Fruit fly (Drosophila melanogaster) whole organism, wandering third instar larva: ENCODE data around the gene CG9626.

Experiments used
- Dfd ChIP-seq: fragments of >200 bp; optimal IDR thresholded peaks from 2 replicates; lab custom pipeline; 2017; ENCODE audit warnings: missing biosample characterization, missing genetic modification characterization
- GATAd ChIP-seq: sonication (Bioruptor generic); optimal IDR thresholded peaks from 2 replicates; lab custom pipeline; 2016; ENCODE audit warnings: missing biosample characterization, missing genetic modification characterization
- Hr78 ChIP-seq: fragments of >200 bp; optimal IDR thresholded peaks from 2 replicates; lab custom pipeline; 2017; ENCODE audit warnings: missing biosample characterization, missing genetic modification characterization
- Hr83 ChIP-seq: fragments of 200-300 bp; sonication (Bioruptor generic); optimal IDR thresholded peaks from 2 replicates; lab custom pipeline; 2016; ENCODE audit warnings: missing biosample characterization, mild to moderate bottlenecking, missing genetic modification characterization, moderate library complexity; ENCODE audit not compliant: poor library complexity, severe bottlenecking
- Jra ChIP-seq: sonication (Bioruptor generic); optimal IDR thresholded peaks from 2 replicates; lab custom pipeline; 2016; ENCODE audit warnings: missing biosample characterization, missing genetic modification characterization
- OdsH ChIP-seq: fragments of 200-800 bp; sonication (Bioruptor generic); optimal IDR thresholded peaks from 2 replicates; lab custom pipeline; 2016; ENCODE audit warnings: missing biosample characterization, mild to moderate bottlenecking, missing genetic modification characterization
- Vsx2 ChIP-seq: fragments of 200-300, 225-300 bp; sonication (Bioruptor generic); optimal IDR thresholded peaks from 2 replicates; lab custom pipeline; 2018; ENCODE audit warnings: missing biosample characterization, missing genetic modification characterization; ENCODE audit not compliant: partially characterized antibody
- ey ChIP-seq: fragments of 200-800 bp; sonication (Bioruptor generic); optimal IDR thresholded peaks from 2 replicates; lab custom pipeline; 2016; ENCODE audit warnings: missing biosample characterization, missing genetic modification characterization
- pan ChIP-seq: fragments of >200 bp; optimal IDR thresholded peaks from 2 replicates; lab custom pipeline; 2017
- sage ChIP-seq: fragments of 200-800 bp; sonication (Bioruptor generic); optimal IDR thresholded peaks from 2 replicates; lab custom pipeline; 2016; ENCODE audit warnings: missing biosample characterization, mild to moderate bottlenecking, missing genetic modification characterization
- tai ChIP-seq: sonication (Bioruptor generic); optimal IDR thresholded peaks from 2 replicates; lab custom pipeline; 2016; ENCODE audit warnings: missing biosample characterization, missing genetic modification characterization
- woc ChIP-seq: sonication (Bioruptor generic); optimal IDR thresholded peaks from 2 replicates; lab custom pipeline; 2016; ENCODE audit warnings: missing biosample characterization, mild to moderate bottlenecking, missing genetic modification characterization

Gene CG9626

DNA sequence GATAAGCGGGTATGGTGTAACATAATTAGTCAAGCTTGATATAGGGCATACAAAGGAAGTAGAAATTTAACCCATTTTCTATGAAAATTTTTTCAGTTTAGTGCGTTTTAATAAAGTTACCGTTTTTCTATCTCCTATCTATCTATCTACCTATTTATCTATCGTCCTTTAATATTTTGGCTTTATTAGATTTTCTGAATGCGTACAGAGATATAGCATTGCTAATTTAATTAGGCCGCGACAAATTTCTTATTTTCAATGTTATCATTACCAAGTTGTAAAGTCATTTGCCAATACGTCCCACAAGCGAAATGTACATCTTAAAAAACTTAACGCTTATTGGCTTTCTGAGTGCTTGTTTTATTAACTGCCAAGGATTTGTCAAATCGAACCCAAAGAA, 52.6 kb downstream of the CG9626 start, which contains the start of gene CG15864:
CG15864 (plus strand) TSS at position 301 of the 400 bp plus-strand sequence.
- TF ChIP-seq sage (no peak), Jra (GFP tag; lab: Kevin White, UChicago) (no peak), ey (GFP tag; lab: Kevin White, UChicago) (no peak), Dfd (GFP tag; lab: Kevin White, UChicago) (no peak), pan (lab: Kevin White, UChicago) (no peak), woc (GFP tag; lab: Kevin White, UChicago) (no peak), GATAd (GFP tag; lab: Kevin White, UChicago) (no peak), Hr83 (GFP tag; lab: Kevin White, UChicago) (no peak), Vsx2 (GFP tag; lab: Kevin White, UChicago) (no peak), Hr78 (GFP tag; lab: Kevin White, UChicago) (no peak), OdsH (no peak), tai (GFP tag; lab: Kevin White, UChicago) (no peak)
- TF ChIP-seq, all 38 proteins: peak for 0
